Worm (Caenorhabditis elegans): ENCODE results near the gene nhr-79.
A peak's percentile ranks its signal among the peaks of the same experiment; 100 is the strongest.

nhr-79 gene

ce11 chrV:19212354-19212753 is 659 bp upstream of the nhr-79 start (continued):
- TF ChIP-seq ceh-82 (tag; optimal IDR thresholded peaks at IDR 0.05), result no peak
- TF ChIP-seq nhr-25 (tag; optimal IDR thresholded peaks at IDR 0.05; ENCODE audit: borderline replicate concordance, insufficient read depth), result no peak
- no peak for TF ChIP-seq saeg-2 (GFP tag; IDR thresholded peaks at IDR 0.05)
- no peak for TF ChIP-seq ceh-20 (GFP tag; IDR thresholded peaks at IDR 0.05)
- no peak for TF ChIP-seq egl-27 (tag; optimal IDR thresholded peaks at IDR 0.05)
- no peak for TF ChIP-seq gei-8 (GFP tag; optimal IDR thresholded peaks at IDR 0.05)
- TF ChIP-seq F44E2.7 (GFP tag; IDR thresholded peaks at IDR 0.05), result no peak
- TF ChIP-seq zfp-2 (tag; optimal IDR thresholded peaks at IDR 0.05), result no peak
- TF ChIP-seq nhr-102 (tag; optimal IDR thresholded peaks at IDR 0.05), result no peak
- no peak for TF ChIP-seq ctbp-1 (GFP tag; IDR thresholded peaks at IDR 0.05)
- no peak for TF ChIP-seq lim-7 (GFP tag; IDR thresholded peaks at IDR 0.05)
- no peak for TF ChIP-seq ceh-44 (GFP tag; IDR thresholded peaks at IDR 0.05)
- no peak for TF ChIP-seq daf-8 (GFP tag; IDR thresholded peaks at IDR 0.05)
- TF ChIP-seq pqm-1 (tag; optimal IDR thresholded peaks at IDR 0.05), result peak; percentile 53
- peak; percentile 38 for TF ChIP-seq mes-2 (tag; optimal IDR thresholded peaks at IDR 0.05; ENCODE audit: poor library complexity, severe bottlenecking)
- no peak for TF ChIP-seq lir-3 (tag; optimal IDR thresholded peaks at IDR 0.05)
- TF ChIP-seq ztf-7 (tag; optimal IDR thresholded peaks at IDR 0.05), result no peak
- no peak for TF ChIP-seq unc-62 (GFP tag; optimal IDR thresholded peaks at IDR 0.05 in 1 of 2)
- no peak for TF ChIP-seq unc-62 (tag; optimal IDR thresholded peaks at IDR 0.05)
- no peak for TF ChIP-seq madf-9 (GFP tag; conservative IDR thresholded peaks at IDR 0.05)
- no peak for TF ChIP-seq ceh-32 (tag; optimal IDR thresholded peaks at IDR 0.05; ENCODE audit: poor library complexity)
- no peak for TF ChIP-seq rbr-2 (tag; optimal IDR thresholded peaks at IDR 0.05)
- TF ChIP-seq zfp-3 (GFP tag; conservative IDR thresholded peaks at IDR 0.05), result no peak
- no peak for TF ChIP-seq nhr-111 (GFP tag; optimal IDR thresholded peaks at IDR 0.05)
- no peak for TF ChIP-seq egl-43 (GFP tag; IDR thresholded peaks at IDR 0.05)
- TF ChIP-seq pha-4 (GFP tag; IDR thresholded peaks at IDR 0.05), result no peak
- TF ChIP-seq pha-4 (tag; optimal IDR thresholded peaks at IDR 0.05), result no peak
- no peak for TF ChIP-seq daf-16 (GFP tag; optimal IDR thresholded peaks at IDR 0.05)
- TF ChIP-seq daf-16 (tag; optimal IDR thresholded peaks at IDR 0.05), result peak; percentile 97
- no peak for TF ChIP-seq nhr-11 (tag; optimal IDR thresholded peaks at IDR 0.05)
- TF ChIP-seq D1046.2 (GFP tag; IDR thresholded peaks at IDR 0.05), result no peak
- TF ChIP-seq nhr-237 (tag; optimal IDR thresholded peaks at IDR 0.05), result no peak
- no peak for TF ChIP-seq fkh-10 (GFP tag; optimal IDR thresholded peaks at IDR 0.05)
- no peak for TF ChIP-seq nhr-48 (tag; optimal IDR thresholded peaks at IDR 0.05)
- TF ChIP-seq spr-1 (tag; optimal IDR thresholded peaks at IDR 0.05), result no peak
- no peak for TF ChIP-seq unc-130 (GFP tag; optimal IDR thresholded peaks at IDR 0.05)
- no peak for TF ChIP-seq mxl-2 (GFP tag; conservative IDR thresholded peaks at IDR 0.05)
- TF ChIP-seq arid-1 (GFP tag; conservative IDR thresholded peaks at IDR 0.05), result no peak
- peak; percentile 60 for TF ChIP-seq hlh-30 (tag; optimal IDR thresholded peaks at IDR 0.05; ENCODE audit: insufficient read depth)
- TF ChIP-seq ZK546.5 (tag; optimal IDR thresholded peaks at IDR 0.05), result no peak
- no peak for TF ChIP-seq attf-4 (tag; optimal IDR thresholded peaks at IDR 0.05)
- TF ChIP-seq nhr-41 (GFP tag; IDR thresholded peaks at IDR 0.05), result no peak
- TF ChIP-seq dmd-6 (GFP tag; IDR thresholded peaks at IDR 0.05), result peak; percentile 77
- no peak for TF ChIP-seq Y75B8A.6 (GFP tag; IDR thresholded peaks at IDR 0.05)
- no peak for TF ChIP-seq hif-1 (tag; optimal IDR thresholded peaks at IDR 0.05)
- TF ChIP-seq nhr-77 (tag; optimal IDR thresholded peaks at IDR 0.05), result peak; percentile 86
- no peak for TF ChIP-seq vab-7 (GFP tag; IDR thresholded peaks at IDR 0.05)
- peak; percentile 44 for TF ChIP-seq nhr-76 (tag; optimal IDR thresholded peaks at IDR 0.05)
- TF ChIP-seq ama-1 (optimal IDR thresholded peaks at IDR 0.05), result no peak
- no peak for TF ChIP-seq ceh-28 (tag; optimal IDR thresholded peaks at IDR 0.05)
- no peak for TF ChIP-seq F49E8.2 (tag; optimal IDR thresholded peaks at IDR 0.05; ENCODE audit: borderline replicate concordance)
- TF ChIP-seq lin-15B (tag; optimal IDR thresholded peaks at IDR 0.05), result no peak
- no peak for TF ChIP-seq dmd-9 (GFP tag; IDR thresholded peaks at IDR 0.05)

All from whole organism, L4 larva.